Worm (Caenorhabditis elegans) whole organism, young adult: ENCODE results near the gene Y71G10AR.4.
A peak's percentile ranks its signal among the peaks of the same experiment; 100 is the strongest.

Source experiments
- B0035.1 ChIP-seq: sonication (generic microtip); optimal IDR thresholded peaks from 2 replicates; lab custom pipeline; 2016; ENCODE audit warnings: missing genetic modification characterization, mild to moderate bottlenecking, missing compliant biosample characterization, missing genotype, missing genetic modification reagents
- B0261.1 ChIP-seq: sonication (generic microtip); optimal IDR thresholded peaks from 2 replicates; lab custom pipeline; 2016; ENCODE audit warnings: mild to moderate bottlenecking, missing genetic modification characterization, moderate library complexity, missing compliant biosample characterization
- F10E7.11 ChIP-seq: sonication (generic microtip); optimal IDR thresholded peaks from 2 replicates; lab custom pipeline; 2017; ENCODE audit warnings: mild to moderate bottlenecking, missing genetic modification characterization, moderate library complexity, missing compliant biosample characterization
- F52B5.7 ChIP-seq: sonication (generic microtip); optimal IDR thresholded peaks from 2 replicates; lab custom pipeline; 2016; ENCODE audit warnings: mild to moderate bottlenecking, missing genetic modification characterization, missing compliant biosample characterization
- F55B11.4 ChIP-seq: sonication (generic microtip); optimal IDR thresholded peaks from 2 replicates; lab custom pipeline; 2016; ENCODE audit warnings: missing compliant biosample characterization, missing genetic modification characterization, borderline replicate concordance; ENCODE audit not compliant: insufficient read depth
- K12H6.12 ChIP-seq: fragments of 200-800 bp; sonication (Bioruptor generic); optimal IDR thresholded peaks from 2 replicates; lab custom pipeline; 2018; ENCODE audit warnings: mild to moderate bottlenecking, missing genetic modification characterization, missing compliant biosample characterization
- T07F8.4 ChIP-seq: sonication (generic microtip); optimal IDR thresholded peaks from 2 replicates; lab custom pipeline; 2016; ENCODE audit warnings: mild to moderate bottlenecking, missing genetic modification characterization, moderate library complexity, missing compliant biosample characterization
- Y53F4B.3 ChIP-seq: fragments of 200-800 bp; sonication (Bioruptor generic); IDR thresholded peaks from 2 replicates; pipeline ENCODE4 v1.3.6; 2022; ENCODE audit warnings: missing genetic modification reagents, missing genetic modification characterization, missing compliant biosample characterization
- akir-1 ChIP-seq: fragments of 200-800 bp; sonication (Bioruptor generic); optimal IDR thresholded peaks from 2 replicates; lab custom pipeline; 2018; ENCODE audit warnings: mild to moderate bottlenecking, missing genetic modification characterization, moderate library complexity, missing compliant biosample characterization
- ama-1 ChIP-seq, 3 experiments: fragments of 150-350 bp in 1 of 3; sonication (generic microtip) in 2 of 3; optimal IDR thresholded peaks; 2 replicates each; lab custom pipeline; 2014 to 2018; ENCODE audit warnings: missing biosample characterization in 2 of 3, missing genetic modification characterization in 2 of 3, missing genetic modification reagents in 2 of 3
- aptf-2 ChIP-seq: fragments of 200-800 bp; sonication (Bioruptor generic); conservative IDR thresholded peaks from 2 replicates; pipeline ENCODE4 v1.3.6; 2022; ENCODE audit warnings: missing genetic modification reagents, missing genetic modification characterization, missing compliant biosample characterization
- atf-7 ChIP-seq: sonication (generic microtip); optimal IDR thresholded peaks from 2 replicates; lab custom pipeline; 2017; ENCODE audit warnings: mild to moderate bottlenecking, missing genetic modification characterization, missing compliant biosample characterization
- ceh-79 ChIP-seq: sonication (generic microtip); optimal IDR thresholded peaks from 2 replicates; lab custom pipeline; 2017; ENCODE audit warnings: mild to moderate bottlenecking, missing genetic modification characterization, missing compliant biosample characterization
- dox-1 ChIP-seq: fragments of 200-800 bp; sonication (Bioruptor generic); IDR thresholded peaks from 2 replicates; pipeline ENCODE4 v1.3.6; 2022; ENCODE audit warnings: missing genetic modification reagents, missing genetic modification characterization, missing compliant biosample characterization
- egl-18 ChIP-seq: fragments of 200-800 bp; sonication (Bioruptor generic); IDR thresholded peaks from 2 replicates; pipeline ENCODE4 v1.3.6; 2022; ENCODE audit warnings: missing genetic modification reagents, missing genetic modification characterization, missing compliant biosample characterization
- fkh-3 ChIP-seq: sonication (generic microtip); optimal IDR thresholded peaks from 2 replicates; lab custom pipeline; 2016; ENCODE audit warnings: mild to moderate bottlenecking, missing genetic modification characterization, missing compliant biosample characterization
- gei-17 ChIP-seq: fragments of 200-800 bp; sonication (Bioruptor generic); optimal IDR thresholded peaks from 2 replicates; lab custom pipeline; 2018; ENCODE audit warnings: mild to moderate bottlenecking, missing genetic modification characterization, missing compliant biosample characterization
- hrde-1 ChIP-seq: sonication (generic microtip); optimal IDR thresholded peaks from 2 replicates; lab custom pipeline; 2016; ENCODE audit warnings: missing genetic modification characterization, mild to moderate bottlenecking, missing compliant biosample characterization, moderate library complexity, missing genotype, missing genetic modification reagents, borderline replicate concordance
- lag-1 ChIP-seq: fragments of 200-800 bp; sonication (Bioruptor generic); IDR thresholded peaks from 2 replicates; pipeline ENCODE4 v1.3.6; 2022; ENCODE audit warnings: missing genetic modification reagents, missing genetic modification characterization, missing compliant biosample characterization
- lin-26 ChIP-seq: fragments of 200-800 bp; sonication (Bioruptor generic); IDR thresholded peaks from 2 replicates; pipeline ENCODE4 v1.3.6; 2022; ENCODE audit warnings: missing genetic modification reagents, missing genetic modification characterization, missing compliant biosample characterization
- lin-35 ChIP-seq, 3 experiments: fragments of 150-350 bp in 2 of 3; sonication (generic microtip) in 1 of 3; optimal IDR thresholded peaks; 2 replicates each; lab custom pipeline; 2014 to 2018; ENCODE audit warnings: missing biosample characterization in 3 of 3, missing genetic modification characterization in 3 of 3, missing genetic modification reagents in 3 of 3
- lin-40 ChIP-seq: sonication (generic microtip); optimal IDR thresholded peaks from 2 replicates; lab custom pipeline; 2016; ENCODE audit warnings: missing genetic modification characterization, mild to moderate bottlenecking, missing compliant biosample characterization, missing genotype, missing genetic modification reagents
- lsy-27 ChIP-seq: sonication (generic microtip); optimal IDR thresholded peaks from 2 replicates; lab custom pipeline; 2017; ENCODE audit warnings: missing genetic modification characterization, mild to moderate bottlenecking, missing compliant biosample characterization, antibody characterized with exemption, missing genotype, borderline replicate concordance; ENCODE audit not compliant: insufficient read depth
- madf-3 ChIP-seq: fragments of 200-800 bp; sonication (Bioruptor generic); IDR thresholded peaks from 2 replicates; pipeline ENCODE4 v1.3.6; 2022; ENCODE audit warnings: missing genetic modification reagents, missing genetic modification characterization, missing compliant biosample characterization
- madf-6 ChIP-seq: fragments of 200-800 bp; sonication (Bioruptor generic); IDR thresholded peaks from 2 replicates; pipeline ENCODE4 v1.3.6; 2022; ENCODE audit warnings: missing genetic modification reagents, missing genetic modification characterization, missing compliant biosample characterization
- madf-8 ChIP-seq: fragments of 200-800 bp; sonication (Bioruptor generic); conservative IDR thresholded peaks from 2 replicates; pipeline ENCODE4 v1.3.6; 2022; ENCODE audit warnings: missing genetic modification reagents, missing genetic modification characterization, missing compliant biosample characterization
- mxl-1 ChIP-seq: sonication (generic microtip); optimal IDR thresholded peaks from 2 replicates; lab custom pipeline; 2016; ENCODE audit warnings: missing genetic modification characterization, missing compliant biosample characterization
- rpc-1 ChIP-seq, 2 experiments: fragments of 150-350 bp in 1 of 2; sonication (generic microtip) in 1 of 2; optimal IDR thresholded peaks; 2 replicates each; lab custom pipeline; 2014 to 2018; ENCODE audit warnings: missing biosample characterization in 1 of 2, missing genetic modification characterization in 1 of 2, missing genetic modification reagents in 1 of 2, missing genotype in 1 of 2
- snpc-3.4 ChIP-seq: sonication (generic microtip); optimal IDR thresholded peaks from 2 replicates; lab custom pipeline; 2017; ENCODE audit warnings: missing genetic modification characterization, mild to moderate bottlenecking, missing compliant biosample characterization, antibody characterized with exemption, moderate library complexity, missing genotype, missing genetic modification reagents
- somi-1 ChIP-seq: fragments of 200-800 bp; sonication (Bioruptor generic); optimal IDR thresholded peaks from 2 replicates; lab custom pipeline; 2018; ENCODE audit warnings: mild to moderate bottlenecking, missing genetic modification characterization, missing compliant biosample characterization
- sptf-2 ChIP-seq: fragments of 200-800 bp; sonication (Bioruptor generic); optimal IDR thresholded peaks from 2 replicates; lab custom pipeline; 2018; ENCODE audit warnings: mild to moderate bottlenecking, missing genetic modification characterization, missing compliant biosample characterization
- tlf-1 ChIP-seq: fragments of 200-800 bp; sonication (Bioruptor generic); optimal IDR thresholded peaks from 2 replicates; lab custom pipeline; 2018; ENCODE audit warnings: mild to moderate bottlenecking, missing genetic modification characterization, missing compliant biosample characterization
- unc-62 ChIP-seq: fragments of 150-350 bp; optimal IDR thresholded peaks from 2 replicates; lab custom pipeline; 2014; ENCODE audit warnings: missing biosample characterization, missing genetic modification reagents, missing genetic modification characterization
- xnd-1 ChIP-seq: sonication (generic microtip); optimal IDR thresholded peaks from 2 replicates; lab custom pipeline; 2016; ENCODE audit warnings: missing genotype, missing genetic modification reagents, missing genetic modification characterization, missing compliant biosample characterization
- zfh-2 ChIP-seq: fragments of 200-800 bp; sonication (Bioruptor generic); conservative IDR thresholded peaks from 2 replicates; pipeline ENCODE4 v1.3.6; 2022; ENCODE audit warnings: missing genetic modification reagents, missing genetic modification characterization, missing compliant biosample characterization
- ztf-28 ChIP-seq: fragments of 200-800 bp; sonication (Bioruptor generic); IDR thresholded peaks from 2 replicates; pipeline ENCODE4 v1.3.6; 2022; ENCODE audit warnings: missing genetic modification reagents, missing genetic modification characterization, missing compliant biosample characterization
- ztf-3 ChIP-seq: fragments of 200-800 bp; sonication (Bioruptor generic); optimal IDR thresholded peaks from 2 replicates; lab custom pipeline; 2018; ENCODE audit warnings: mild to moderate bottlenecking, missing genetic modification characterization, missing compliant biosample characterization
- ztf-6 ChIP-seq: fragments of 200-800 bp; sonication (Bioruptor generic); IDR thresholded peaks from 2 replicates; pipeline ENCODE4 v1.3.6; 2022; ENCODE audit warnings: missing genetic modification reagents, missing genetic modification characterization, missing compliant biosample characterization

Y71G10AR.4 gene

DNA sequence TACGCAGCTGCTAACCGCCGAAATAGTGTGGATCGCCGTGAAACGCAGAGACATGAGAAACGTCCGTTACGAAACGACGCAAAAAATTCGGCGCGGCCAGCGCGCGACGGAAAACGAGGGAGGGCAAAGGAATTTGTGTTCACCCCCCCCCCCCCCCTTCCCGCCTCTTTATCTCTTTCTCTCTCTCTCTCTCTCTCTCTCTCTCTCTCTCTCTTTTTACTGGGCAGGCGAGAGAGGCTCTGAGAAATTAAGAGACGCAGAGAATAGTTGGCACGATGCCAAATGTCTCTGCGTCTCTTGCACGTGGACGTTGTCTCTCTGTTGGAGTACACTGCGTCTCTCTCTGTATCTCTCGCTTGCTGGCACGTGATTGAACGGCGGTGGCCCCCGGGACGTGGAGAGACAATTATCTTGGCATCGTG, 20.5 kb downstream of the Y71G10AR.4 start (continued):
- no peak for TF ChIP-seq T07F8.4
- peak; percentile 52 for TF ChIP-seq akir-1 (GFP tag; lab: Kevin White, UChicago)
- no peak for TF ChIP-seq aptf-2 (GFP tag; lab: Robert Waterston, UW)
- no peak for TF ChIP-seq xnd-1
- no peak for TF ChIP-seq snpc-3.4 (tag; lab: Kevin White, UChicago)
- peak; percentile 100 for TF ChIP-seq zfh-2 (GFP tag; lab: Robert Waterston, UW)
- TF ChIP-seq ztf-28 (GFP tag; lab: Robert Waterston, UW): no peak
- TF ChIP-seq ztf-3 (GFP tag; lab: Kevin White, UChicago): peak; percentile 93
- TF ChIP-seq sptf-2 (GFP tag; lab: Kevin White, UChicago): no peak
- TF ChIP-seq K12H6.12 (tag; lab: Kevin White, UChicago): peak; percentile 98
- TF ChIP-seq F52B5.7 (tag; lab: Kevin White, UChicago): peak; percentile 45
- TF ChIP-seq Y53F4B.3 (GFP tag; lab: Robert Waterston, UW): no peak
- TF ChIP-seq tlf-1 (GFP tag; lab: Kevin White, UChicago): peak; percentile 95
- 0 out of 2 replicates have a peak, but pooled peaks have one; percentile 57 for TF ChIP-seq ztf-6 (GFP tag; lab: Robert Waterston, UW)
- TF ChIP-seq lin-26 (GFP tag; lab: Robert Waterston, UW): peak; percentile 66; the same call in 1 of the 2 replicates
- peak; percentile 100 for TF ChIP-seq somi-1 (GFP tag; lab: Kevin White, UChicago)
- TF ChIP-seq F55B11.4 (tag; lab: Kevin White, UChicago): no peak
- peak; percentile 2 for TF ChIP-seq mxl-1 (tag; lab: Kevin White, UChicago)
- TF ChIP-seq ama-1 (optimal IDR thresholded peaks at IDR 0.05; lab: Kevin White, UChicago): no peak
- no peak for TF ChIP-seq ama-1 (GFP tag; optimal IDR thresholded peaks at IDR 0.05; lab: Kevin White, UChicago)
- peak; percentile 79; the same call in 1 of the 2 replicates for TF ChIP-seq lag-1 (GFP tag; lab: Robert Waterston, UW)
- TF ChIP-seq madf-3: peak; percentile 84
- peak; percentile 96 for TF ChIP-seq dox-1 (GFP tag; lab: Robert Waterston, UW)
- TF ChIP-seq lin-40 (tag; lab: Kevin White, UChicago): peak; percentile 98
- peak; percentile 29; the same call in 1 of the 2 replicates for TF ChIP-seq madf-6 (GFP tag; lab: Robert Waterston, UW)
- TF ChIP-seq atf-7 (tag; lab: Kevin White, UChicago): peak; percentile 97
- TF ChIP-seq unc-62 (GFP tag; lab: Kevin White, UChicago): no peak
- no peak for TF ChIP-seq madf-8
- peak; percentile 68 for TF ChIP-seq B0035.1 (tag; lab: Kevin White, UChicago)
- TF ChIP-seq B0261.1: peak; percentile 19
- no peak for TF ChIP-seq lsy-27 (tag; lab: Kevin White, UChicago)
- TF ChIP-seq fkh-3 (tag; lab: Kevin White, UChicago): no peak
- no peak for TF ChIP-seq rpc-1 (optimal IDR thresholded peaks at IDR 0.05; lab: Kevin White, UChicago)
- TF ChIP-seq rpc-1 (tag; optimal IDR thresholded peaks at IDR 0.05; lab: Kevin White, UChicago): no peak
- TF ChIP-seq egl-18 (GFP tag; lab: Robert Waterston, UW): peak; percentile 90
- TF ChIP-seq gei-17: peak; percentile 92
- no peak for TF ChIP-seq hrde-1 (tag; lab: Kevin White, UChicago)
- peak; percentile 14 for TF ChIP-seq F10E7.11 (tag; lab: Kevin White, UChicago)
- peak; percentile 58 for TF ChIP-seq ceh-79
- TF ChIP-seq lin-35 (GFP tag; optimal IDR thresholded peaks at IDR 0.05; lab: Kevin White, UChicago): peak in 1 of 3 experiments; percentile 82
